Worm (Caenorhabditis elegans): Measurements from ENCODE around the gene C06G3.3.

The C06G3.3 gene

ce11 chrIV:6999206-6999605 is 36.7 kb upstream of the C06G3.3 start, which contains the start of gene C25A8.5:
Gene C25A8.5 (plus strand): TSS chrIV:6999506.
- TF ChIP-seq lsl-1 (GFP tag; optimal IDR thresholded peaks at IDR 0.05) (no peak), ets-4 (GFP tag; optimal IDR thresholded peaks at IDR 0.05) (no peak), ceh-40 (GFP tag; IDR thresholded peaks at IDR 0.05) (no peak), F57C9.4 (tag; optimal IDR thresholded peaks at IDR 0.05) (no peak), fkh-3 (tag; optimal IDR thresholded peaks at IDR 0.05) (no peak), dox-1 (GFP tag; IDR thresholded peaks at IDR 0.05) (no peak), lin-35 (GFP tag; optimal IDR thresholded peaks at IDR 0.05) (no peak), snpc-3.4 (tag; optimal IDR thresholded peaks at IDR 0.05) (no peak), egrh-3 (GFP tag; IDR thresholded peaks at IDR 0.05) (no peak), lin-26 (GFP tag; IDR thresholded peaks at IDR 0.05) (no peak), tbp1 (GFP tag; optimal IDR thresholded peaks at IDR 0.05) (no peak)

ce11 chrIV:7003323-7003722 is 32.6 kb upstream of the C06G3.3 start, which contains the start of gene cht-3:
Gene cht-3 (plus strand): TSS chrIV:7003623.
- TF ChIP-seq T26A5.8 (tag; optimal IDR thresholded peaks at IDR 0.05): no peak
- no peak for TF ChIP-seq lin-54 (GFP tag; optimal IDR thresholded peaks at IDR 0.05)
- no peak for TF ChIP-seq C17E4.6 (GFP tag; IDR thresholded peaks at IDR 0.05)
- TF ChIP-seq pbrm-1 (GFP tag; IDR thresholded peaks at IDR 0.05): no peak
- no peak for TF ChIP-seq nfya-1 (tag; optimal IDR thresholded peaks at IDR 0.05; ENCODE audit: borderline replicate concordance, insufficient read depth)
- TF ChIP-seq sdz-38 (tag; optimal IDR thresholded peaks at IDR 0.05): no peak
- no peak for TF ChIP-seq unc-62 (GFP tag; optimal IDR thresholded peaks at IDR 0.05)
- no peak for TF ChIP-seq madf-8 (GFP tag; conservative IDR thresholded peaks at IDR 0.05)
- TF ChIP-seq mxl-1 (tag; optimal IDR thresholded peaks at IDR 0.05): no peak
- TF ChIP-seq B0019.2 (GFP tag; conservative IDR thresholded peaks at IDR 0.05): no peak
- TF ChIP-seq lsl-1 (GFP tag; optimal IDR thresholded peaks at IDR 0.05): no peak
- TF ChIP-seq B0261.1 (tag; optimal IDR thresholded peaks at IDR 0.05): no peak
- no peak for TF ChIP-seq ceh-27 (GFP tag; optimal IDR thresholded peaks at IDR 0.05)
- TF ChIP-seq aptf-3 (GFP tag; IDR thresholded peaks at IDR 0.05): no peak
- TF ChIP-seq ZK185.1 (tag; optimal IDR thresholded peaks at IDR 0.05; ENCODE audit: poor library complexity, severe bottlenecking): no peak
- no peak for TF ChIP-seq fkh-3 (tag; optimal IDR thresholded peaks at IDR 0.05)

ce11 chrIV:7009531-7009930 is 26.4 kb upstream of the C06G3.3 start, which contains the start of gene C25A8.2:
Gene C25A8.2 (plus strand): TSS chrIV:7009831.
- TF ChIP-seq ztf-22 (GFP tag; optimal IDR thresholded peaks at IDR 0.05) (no peak), B0336.3 (GFP tag; IDR thresholded peaks at IDR 0.05) (no peak), nhr-27 (tag; optimal IDR thresholded peaks at IDR 0.05) (no peak), egrh-3 (GFP tag; IDR thresholded peaks at IDR 0.05) (no peak), rec-8 (tag; optimal IDR thresholded peaks at IDR 0.05) (no peak), nfya-2 (GFP tag; IDR thresholded peaks at IDR 0.05) (no peak), atf-7 (tag; optimal IDR thresholded peaks at IDR 0.05) (no peak), sea-2 (GFP tag; IDR thresholded peaks at IDR 0.05) (no peak), akir-1 (GFP tag; optimal IDR thresholded peaks at IDR 0.05) (no peak), nfya-1 (tag; optimal IDR thresholded peaks at IDR 0.05; ENCODE audit: borderline replicate concordance, insufficient read depth) (no peak), Y67H2A.10 (GFP tag; conservative IDR thresholded peaks at IDR 0.05) (no peak), attf-5 (GFP tag; optimal IDR thresholded peaks at IDR 0.05) (no peak)

- TF ChIP-seq madf-6 (GFP tag; IDR thresholded peaks at IDR 0.05) (no peak), zfh-2 (GFP tag; conservative IDR thresholded peaks at IDR 0.05) (peak; percentile 73), pha-4 (tag; optimal IDR thresholded peaks at IDR 0.05) (no peak), gei-17 (GFP tag; optimal IDR thresholded peaks at IDR 0.05) (no peak), attf-5 (GFP tag; optimal IDR thresholded peaks at IDR 0.05) (no peak), lin-35 (GFP tag; optimal IDR thresholded peaks at IDR 0.05) (no peak), F10E7.11 (tag; optimal IDR thresholded peaks at IDR 0.05) (no peak), ceh-79 (tag; optimal IDR thresholded peaks at IDR 0.05) (no peak), Y79H2A.3 (GFP tag; conservative IDR thresholded peaks at IDR 0.05) (no peak), egrh-3 (GFP tag; IDR thresholded peaks at IDR 0.05) (peak; percentile 23; the same call in 1 of the 2 replicates), somi-1 (GFP tag; optimal IDR thresholded peaks at IDR 0.05) (no peak), K11D2.4 (GFP tag; IDR thresholded peaks at IDR 0.05) (no peak)
Measured at ce11 chrIV:7010195-7010594, 25.7 kb upstream of the C06G3.3 start.

Measured in whole organism, young adult.